Worm (Caenorhabditis elegans) whole organism, midembryonic: Measurements from ENCODE around the gene dhs-29.

ENCODE experiments used
- T22C8.4 ChIP-seq: fragments of 200-800 bp; sonication (Bioruptor generic); IDR thresholded peaks from 2 replicates; pipeline ENCODE4 v1.3.6; 2022; ENCODE audit warnings: missing genetic modification characterization, missing compliant biosample characterization
- cog-1 ChIP-seq: sonication (generic microtip); optimal IDR thresholded peaks from 2 replicates; lab custom pipeline; 2016; ENCODE audit warnings: missing genetic modification characterization, missing compliant biosample characterization
- klf-2 ChIP-seq: fragments of 200-800 bp; sonication (Bioruptor generic); conservative IDR thresholded peaks from 2 replicates; pipeline ENCODE4 v1.3.6; 2022; ENCODE audit warnings: missing genetic modification reagents, missing genetic modification characterization, missing compliant biosample characterization
- med-1 ChIP-seq: sonication (generic microtip); optimal IDR thresholded peaks from 2 replicates; lab custom pipeline; 2017; ENCODE audit warnings: missing genetic modification characterization, mild to moderate bottlenecking, missing compliant biosample characterization, antibody characterized with exemption, missing genetic modification reagents; ENCODE audit not compliant: insufficient read depth
- ztf-23 ChIP-seq: fragments of 200-800 bp; sonication (Bioruptor generic); IDR thresholded peaks from 2 replicates; pipeline ENCODE4 v1.3.6; 2022; ENCODE audit warnings: missing genetic modification reagents, missing genetic modification characterization, missing compliant biosample characterization
- ztf-29 ChIP-seq: fragments of 200-800 bp; sonication (Bioruptor generic); IDR thresholded peaks from 2 replicates; pipeline ENCODE4 v1.3.6; 2022; ENCODE audit warnings: missing genetic modification reagents, missing genetic modification characterization, missing compliant biosample characterization

- TF ChIP-seq klf-2 (GFP tag; lab: Robert Waterston, UW) (no peak), ztf-23 (GFP tag; lab: Robert Waterston, UW) (no peak), ztf-29 (GFP tag; lab: Robert Waterston, UW) (no peak), cog-1 (tag; lab: Kevin White, UChicago) (no peak), med-1 (GFP tag; lab: Kevin White, UChicago) (no peak), T22C8.4 (no peak)
Observed at ce11 chrX:7636037-7636436, 28.7 kb downstream of the dhs-29 start.
